Worm (Caenorhabditis elegans) whole organism, early embryonic: ENCODE data around the gene Y2H9A.4.

Experiments used
- B0310.2 ChIP-seq: sonication (generic microtip); optimal IDR thresholded peaks from 2 replicates; lab custom pipeline; 2016; ENCODE audit warnings: mild to moderate bottlenecking, missing genetic modification characterization, missing compliant biosample characterization
- F13C5.2 ChIP-seq: sonication (generic microtip); optimal IDR thresholded peaks from 2 replicates; lab custom pipeline; 2017; ENCODE audit warnings: mild to moderate bottlenecking, missing genetic modification characterization, inconsistent platforms, missing compliant biosample characterization
- ama-1 ChIP-seq: fragments of 150-350 bp; optimal IDR thresholded peaks from 2 replicates; lab custom pipeline; 2014
- pes-1 ChIP-seq: fragments of 200-800 bp; sonication (Bioruptor generic); IDR thresholded peaks from 2 replicates; pipeline ENCODE4 v1.3.6; 2022; ENCODE audit warnings: missing genetic modification reagents, missing genetic modification characterization, missing compliant biosample characterization
- tra-4 ChIP-seq: sonication (generic microtip); optimal IDR thresholded peaks from 2 replicates; lab custom pipeline; 2017; ENCODE audit warnings: missing genetic modification characterization, missing compliant biosample characterization

ce11 chrV:13423608-13424007 is 22.1 kb upstream of the Y2H9A.4 start, which contains the start of gene srv-10:
- no peak for TF ChIP-seq B0310.2 (tag; lab: Kevin White, UChicago)
- no peak for TF ChIP-seq ama-1 (lab: Kevin White, UChicago)
- no peak for TF ChIP-seq tra-4 (tag; lab: Kevin White, UChicago)
- TF ChIP-seq pes-1 (GFP tag; lab: Robert Waterston, UW), result no peak
- TF ChIP-seq F13C5.2 (tag; lab: Kevin White, UChicago), result no peak
